Fruit fly (Drosophila melanogaster) whole organism, embryonic: ENCODE measurements around the gene IKKbeta.

Experiments used
- Mes4 ChIP-seq: fragments of 200-800 bp; sonication (Bioruptor generic); optimal IDR thresholded peaks from 2 replicates; lab custom pipeline; 2016; ENCODE audit warnings: missing biosample characterization, missing genetic modification characterization
- zen ChIP-seq: fragments of 200-800 bp; sonication (Bioruptor generic); optimal IDR thresholded peaks from 3 replicates; lab custom pipeline; 2018; ENCODE audit warnings: missing biosample characterization, mild to moderate bottlenecking, missing genetic modification characterization, moderate library complexity

DNA sequence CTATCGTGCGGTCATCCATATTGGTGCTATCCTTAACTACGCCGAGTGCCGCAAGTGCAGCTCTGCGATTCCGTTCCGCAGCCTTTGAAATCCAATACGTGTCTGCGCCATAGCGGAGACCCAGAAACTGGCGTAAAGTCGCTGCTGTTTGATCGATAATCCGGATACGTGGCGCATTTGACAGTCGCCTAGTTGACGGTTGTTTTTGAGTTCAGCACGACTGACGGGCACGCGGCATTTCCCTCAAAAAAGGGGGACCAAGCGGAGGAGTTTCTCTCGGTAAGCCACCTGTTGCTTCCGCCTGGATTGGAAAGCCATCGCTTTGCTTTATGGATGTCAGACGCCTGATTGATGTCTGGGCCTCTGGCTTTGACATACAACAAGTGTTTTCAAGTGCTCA, 18.3 kb upstream of the IKKbeta start, which contains the start of gene CG10185:
- no peak for TF ChIP-seq zen (tag; lab: Kevin White, UChicago)
- TF ChIP-seq Mes4 (GFP tag; lab: Kevin White, UChicago) = no peak
